Worm (Caenorhabditis elegans): ENCODE measurements around the gene ptpn-22.
A peak's percentile ranks its signal among the peaks of the same experiment; 100 is the strongest.

DNA sequence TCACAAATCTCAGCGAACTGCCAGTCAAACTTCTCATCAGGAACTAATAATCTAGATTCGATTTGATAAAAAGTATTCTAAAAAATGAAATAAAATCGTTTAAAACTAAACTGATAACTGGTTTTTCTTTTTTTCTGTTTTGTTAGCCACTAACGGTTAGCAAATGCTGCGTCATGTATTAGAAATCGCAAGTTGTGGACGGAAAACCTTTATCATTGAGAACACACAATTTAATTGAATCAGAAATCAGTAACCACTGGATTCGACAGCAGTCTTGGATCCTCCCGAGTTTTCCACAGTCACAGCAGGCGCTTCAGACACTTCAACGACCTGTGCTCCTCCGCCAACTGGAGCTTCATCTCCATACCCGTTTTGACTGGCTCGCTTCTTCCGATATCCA, 17.1 kb downstream of the ptpn-22 start:
- TF ChIP-seq ceh-28 (tag; optimal IDR thresholded peaks at IDR 0.05) = no peak
- TF ChIP-seq R02D3.7 (tag; optimal IDR thresholded peaks at IDR 0.05) = no peak
- no peak for TF ChIP-seq nhr-76 (tag; optimal IDR thresholded peaks at IDR 0.05)
- TF ChIP-seq elt-1 (tag; optimal IDR thresholded peaks at IDR 0.05) = no peak
- no peak for TF ChIP-seq nhr-77 (tag; optimal IDR thresholded peaks at IDR 0.05)
- TF ChIP-seq ztf-11 (tag; optimal IDR thresholded peaks at IDR 0.05) = no peak
- TF ChIP-seq unc-62 (GFP tag; optimal IDR thresholded peaks at IDR 0.05) = no peak
- TF ChIP-seq fkh-2 (tag; optimal IDR thresholded peaks at IDR 0.05) = no peak
- TF ChIP-seq nhr-25 (tag; optimal IDR thresholded peaks at IDR 0.05) = peak; percentile 25
- TF ChIP-seq zag-1 (tag; optimal IDR thresholded peaks at IDR 0.05) = no peak
- TF ChIP-seq ceh-82 (tag; optimal IDR thresholded peaks at IDR 0.05) = no peak
- no peak for TF ChIP-seq egl-27 (tag; optimal IDR thresholded peaks at IDR 0.05)
- TF ChIP-seq mdl-1 (tag; optimal IDR thresholded peaks at IDR 0.05) = no peak
